Worm (Caenorhabditis elegans) whole organism, midembryonic: ENCODE results near the gene ZK354.8.
"Not testable (repeated sequence)": the region's sequence is repeated elsewhere in the genome, so short reads cannot be mapped to it uniquely, and the experiment has no call there.

Experiments used
- T22C8.4 ChIP-seq: fragments of 200-800 bp; sonication (Bioruptor generic); IDR thresholded peaks from 2 replicates; pipeline ENCODE4 v1.3.6; 2022; ENCODE audit warnings: missing genetic modification characterization, missing compliant biosample characterization
- cog-1 ChIP-seq: sonication (generic microtip); optimal IDR thresholded peaks from 2 replicates; lab custom pipeline; 2016; ENCODE audit warnings: missing genetic modification characterization, missing compliant biosample characterization
- flt-1 ChIP-seq: fragments of 200-800 bp; sonication (Bioruptor generic); IDR thresholded peaks from 2 replicates; pipeline ENCODE4 v1.3.6; 2022; ENCODE audit warnings: missing genetic modification characterization, missing compliant biosample characterization
- klf-2 ChIP-seq: fragments of 200-800 bp; sonication (Bioruptor generic); conservative IDR thresholded peaks from 2 replicates; pipeline ENCODE4 v1.3.6; 2022; ENCODE audit warnings: missing genetic modification reagents, missing genetic modification characterization, missing compliant biosample characterization
- med-1 ChIP-seq: sonication (generic microtip); optimal IDR thresholded peaks from 2 replicates; lab custom pipeline; 2017; ENCODE audit warnings: missing genetic modification characterization, mild to moderate bottlenecking, missing compliant biosample characterization, antibody characterized with exemption, missing genetic modification reagents; ENCODE audit not compliant: insufficient read depth
- ref-1 ChIP-seq: fragments of 200-800 bp; sonication (Bioruptor generic); conservative IDR thresholded peaks from 2 replicates; pipeline ENCODE4 v1.3.6; 2022; ENCODE audit warnings: missing genetic modification reagents, missing genetic modification characterization, missing compliant biosample characterization
- tab-1 ChIP-seq: fragments of 200-800 bp; sonication (Bioruptor generic); IDR thresholded peaks from 2 replicates; pipeline ENCODE4 v1.3.6; 2022; ENCODE audit warnings: missing genetic modification characterization, missing compliant biosample characterization
- ztf-23 ChIP-seq: fragments of 200-800 bp; sonication (Bioruptor generic); IDR thresholded peaks from 2 replicates; pipeline ENCODE4 v1.3.6; 2022; ENCODE audit warnings: missing genetic modification reagents, missing genetic modification characterization, missing compliant biosample characterization
- ztf-29 ChIP-seq: fragments of 200-800 bp; sonication (Bioruptor generic); IDR thresholded peaks from 2 replicates; pipeline ENCODE4 v1.3.6; 2022; ENCODE audit warnings: missing genetic modification reagents, missing genetic modification characterization, missing compliant biosample characterization

The ZK354.8 gene

ce11 chrIV:5332178-5332577, 26.2 kb upstream of the ZK354.8 start, which contains the start of gene Y4C6B.3:
Y4C6B.3 (plus strand) TSS chrIV:5332478.
- no peak for TF ChIP-seq cog-1 (tag; lab: Kevin White, UChicago)
- TF ChIP-seq T22C8.4: no peak
- no peak for TF ChIP-seq klf-2 (GFP tag; lab: Robert Waterston, UW)
- no peak for TF ChIP-seq tab-1
- TF ChIP-seq ztf-29: no peak
- no peak for TF ChIP-seq flt-1 (GFP tag; lab: Robert Waterston, UW)

ce11 chrIV:5326144-5326543, 20.2 kb upstream of the ZK354.8 start, which contains the start of gene Y4C6B.4:
Y4C6B.4 (plus strand) TSS chrIV:5326444.
- TF ChIP-seq med-1 (GFP tag; lab: Kevin White, UChicago) (no peak), T22C8.4 (no peak), cog-1 (tag; lab: Kevin White, UChicago) (no peak), ref-1 (GFP tag; lab: Robert Waterston, UW) (no peak), ztf-23 (GFP tag; lab: Robert Waterston, UW) (no peak), tab-1 (no peak), ztf-29 (no peak), flt-1 (GFP tag; lab: Robert Waterston, UW) (no peak), klf-2 (GFP tag; lab: Robert Waterston, UW) (no peak)

ce11 chrIV:5318835-5319303, 12.9 kb upstream of the ZK354.8 start, which contains the start of gene slc-46A:
slc-46A (plus strand) TSS chrIV:5319253.
- no peak for TF ChIP-seq tab-1
- no peak for TF ChIP-seq flt-1 (GFP tag; lab: Robert Waterston, UW)

ce11 chrIV:5317106-5317505, 11.2 kb upstream of the ZK354.8 start:
- TF ChIP-seq ref-1 (GFP tag; lab: Robert Waterston, UW): no peak
- TF ChIP-seq tab-1: no peak
- TF ChIP-seq flt-1 (GFP tag; lab: Robert Waterston, UW): no peak
- TF ChIP-seq cog-1 (tag; lab: Kevin White, UChicago): no peak
- no peak for TF ChIP-seq klf-2 (GFP tag; lab: Robert Waterston, UW)
- TF ChIP-seq T22C8.4: no peak
- no peak for TF ChIP-seq ztf-29
- TF ChIP-seq ztf-23 (GFP tag; lab: Robert Waterston, UW): no peak

- not testable (repeated sequence) for TF ChIP-seq flt-1 (GFP tag; lab: Robert Waterston, UW); ztf-23 (GFP tag; lab: Robert Waterston, UW); ztf-29
Measured at ce11 chrIV:5316223-5316622, 10.3 kb upstream of the ZK354.8 start, which contains the start of gene msp-65. msp-65 (plus strand) TSS chrIV:5316523.

ce11 chrIV:5313011-5313410, 7.1 kb upstream of the ZK354.8 start, which contains the start of the genes msp-59 and ZK354.2:
msp-59 (minus strand) TSS chrIV:5313111.
ZK354.2 (plus strand) TSS chrIV:5313405.
- not testable (repeated sequence) for TF ChIP-seq ref-1 (GFP tag; lab: Robert Waterston, UW); med-1 (GFP tag; lab: Kevin White, UChicago); ztf-29

ce11 chrIV:5309742-5310141, 3.8 kb upstream of the ZK354.8 start, which contains the start of gene ZK354.3:
ZK354.3 (plus strand) TSS chrIV:5310042.
- TF ChIP-seq flt-1 (GFP tag; lab: Robert Waterston, UW): no peak
- TF ChIP-seq tab-1: no peak
- no peak for TF ChIP-seq ref-1 (GFP tag; lab: Robert Waterston, UW)
- no peak for TF ChIP-seq med-1 (GFP tag; lab: Kevin White, UChicago)
- no peak for TF ChIP-seq ztf-29
- no peak for TF ChIP-seq ztf-23 (GFP tag; lab: Robert Waterston, UW)
- TF ChIP-seq T22C8.4: no peak
- no peak for TF ChIP-seq cog-1 (tag; lab: Kevin White, UChicago)
- no peak for TF ChIP-seq klf-2 (GFP tag; lab: Robert Waterston, UW)

ce11 chrIV:5308046-5308643, 2.2 kb upstream of the ZK354.8 start, which contains the start of the genes ZK354.9 and msp-58:
ZK354.9 (minus strand) TSS chrIV:5308146.
msp-58 (plus strand) TSS chrIV:5308593.
- not testable (repeated sequence) for TF ChIP-seq cog-1 (tag; lab: Kevin White, UChicago); flt-1 (GFP tag; lab: Robert Waterston, UW); tab-1

ce11 chrIV:5303030-5303429, 2.9 kb downstream of the ZK354.8 start, which contains the start of gene ZK354.7:
ZK354.7 (minus strand) TSS chrIV:5303130.
- TF ChIP-seq cog-1 (tag; lab: Kevin White, UChicago): no peak
- no peak for TF ChIP-seq flt-1 (GFP tag; lab: Robert Waterston, UW)
- TF ChIP-seq ztf-29: no peak
- TF ChIP-seq tab-1: no peak
- TF ChIP-seq ztf-23 (GFP tag; lab: Robert Waterston, UW): no peak
- TF ChIP-seq ref-1 (GFP tag; lab: Robert Waterston, UW): no peak
- no peak for TF ChIP-seq klf-2 (GFP tag; lab: Robert Waterston, UW)
- TF ChIP-seq T22C8.4: no peak
- no peak for TF ChIP-seq med-1 (GFP tag; lab: Kevin White, UChicago)

ce11 chrIV:5297436-5298012, 8.4 kb downstream of the ZK354.8 start, which contains the start of the genes ZK354.6 and msp-113:
ZK354.6 (minus strand) TSS chrIV:5297536.
msp-113 (plus strand) TSS chrIV:5297962.
- TF ChIP-seq ztf-29: no peak
- TF ChIP-seq med-1 (GFP tag; lab: Kevin White, UChicago): no peak
- TF ChIP-seq klf-2 (GFP tag; lab: Robert Waterston, UW): no peak
- TF ChIP-seq ztf-23 (GFP tag; lab: Robert Waterston, UW): no peak
- no peak for TF ChIP-seq tab-1
- no peak for TF ChIP-seq flt-1 (GFP tag; lab: Robert Waterston, UW)
